Fruit fly (Drosophila melanogaster): ENCODE measurements around the gene waw.

Gene waw

DNA sequence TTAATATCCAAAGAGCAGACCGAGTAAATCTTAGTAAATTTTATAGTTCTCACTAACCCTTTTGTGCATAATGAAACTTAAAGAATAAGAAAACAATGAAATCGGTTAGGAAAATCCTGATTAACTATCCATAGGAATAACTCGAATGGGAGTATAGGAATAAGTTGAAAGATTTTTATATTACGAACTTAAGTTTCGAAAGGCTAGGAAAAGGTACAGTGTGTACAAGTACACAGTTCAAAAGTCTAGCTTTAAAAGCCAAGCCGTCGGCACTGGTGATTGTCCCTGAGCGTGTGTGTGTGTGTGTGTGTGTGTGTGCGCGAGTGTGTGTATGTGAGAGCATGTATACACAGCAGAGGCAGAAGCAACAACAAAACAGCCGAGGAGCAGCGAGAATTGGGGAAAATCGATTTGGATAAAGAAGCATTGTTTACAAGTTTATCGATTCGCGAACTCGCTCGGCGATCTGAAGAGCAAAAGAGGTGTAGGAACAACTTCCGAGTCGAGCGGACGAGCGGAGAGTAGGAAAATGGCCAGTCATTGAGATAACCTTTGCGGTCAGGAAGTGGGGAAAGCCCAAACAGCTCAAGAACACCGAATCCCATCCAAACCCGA lies 11.5 kb upstream of the waw start:
- TF ChIP-seq CG8478 (optimal IDR thresholded peaks at IDR 0.05) = no peak
- TF ChIP-seq CTCF (optimal IDR thresholded peaks at IDR 0.05) = no peak

dm6 chrX:21353541-21353940 lies 9.3 kb upstream of the waw start:
- TF ChIP-seq CG8478 (optimal IDR thresholded peaks at IDR 0.05) = no peak

DNA sequence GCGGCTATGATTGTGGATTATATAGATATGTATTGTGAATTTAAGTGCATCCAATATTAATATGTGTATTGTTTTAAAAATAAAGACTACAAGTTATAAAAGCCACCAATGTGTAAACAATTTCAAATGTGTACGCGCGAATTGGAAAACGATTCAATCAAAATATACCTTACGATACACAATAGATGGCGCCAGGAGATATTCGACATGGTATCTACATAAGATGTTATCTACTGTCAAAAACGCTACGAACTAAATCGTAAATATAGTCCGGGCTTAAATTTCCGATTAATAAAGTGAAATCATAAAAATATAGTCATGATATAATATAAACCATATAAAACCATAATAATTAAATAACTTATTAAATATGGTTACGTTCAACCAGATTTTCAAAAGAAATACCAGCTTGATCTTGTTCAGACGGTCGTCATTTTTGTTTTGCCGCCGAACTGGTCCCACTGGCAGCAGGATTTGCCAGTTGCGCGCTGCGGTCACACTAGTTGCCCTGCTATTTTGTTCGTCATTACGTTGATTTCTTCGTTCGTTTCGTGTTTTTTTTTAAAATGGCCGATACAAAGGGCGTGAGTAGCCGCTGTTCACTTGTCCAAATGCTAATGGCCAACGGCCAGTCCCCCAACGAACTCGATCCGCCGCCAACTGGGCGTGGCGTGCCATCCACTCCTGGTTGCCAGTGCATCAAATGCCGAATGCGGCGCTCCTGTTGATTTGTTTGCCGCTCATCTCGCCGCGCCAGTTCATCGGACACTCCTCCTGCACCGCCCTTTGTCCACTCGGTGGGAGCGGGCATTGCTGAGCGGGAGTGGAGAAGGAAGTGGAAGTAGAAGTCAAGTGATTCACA lies 4.8 kb upstream of the waw start, which contains the start of gene Septin1:
Septin1 (plus strand) TSS at position 477 of the 862 bp plus-strand sequence.
- TF ChIP-seq CTCF (optimal IDR thresholded peaks at IDR 0.05) (peak; percentile 52 to 86), CG8478 (optimal IDR thresholded peaks at IDR 0.05) (no peak)

dm6 chrX:21365421-21365820 lies 2.6 kb downstream of the waw start:
- TF ChIP-seq CTCF (optimal IDR thresholded peaks at IDR 0.05) (no peak), CG8478 (optimal IDR thresholded peaks at IDR 0.05) (no peak)

dm6 chrX:21366311-21366990 lies 3.6 kb downstream of the waw start:
- TF ChIP-seq CTCF (optimal IDR thresholded peaks at IDR 0.05) = no peak
- TF ChIP-seq CG8478 (optimal IDR thresholded peaks at IDR 0.05) = no peak

dm6 chrX:21367363-21368072 lies 4.7 kb downstream of the waw start:
- TF ChIP-seq CG8478 (optimal IDR thresholded peaks at IDR 0.05) (no peak), CTCF (optimal IDR thresholded peaks at IDR 0.05) (no peak)

DNA sequence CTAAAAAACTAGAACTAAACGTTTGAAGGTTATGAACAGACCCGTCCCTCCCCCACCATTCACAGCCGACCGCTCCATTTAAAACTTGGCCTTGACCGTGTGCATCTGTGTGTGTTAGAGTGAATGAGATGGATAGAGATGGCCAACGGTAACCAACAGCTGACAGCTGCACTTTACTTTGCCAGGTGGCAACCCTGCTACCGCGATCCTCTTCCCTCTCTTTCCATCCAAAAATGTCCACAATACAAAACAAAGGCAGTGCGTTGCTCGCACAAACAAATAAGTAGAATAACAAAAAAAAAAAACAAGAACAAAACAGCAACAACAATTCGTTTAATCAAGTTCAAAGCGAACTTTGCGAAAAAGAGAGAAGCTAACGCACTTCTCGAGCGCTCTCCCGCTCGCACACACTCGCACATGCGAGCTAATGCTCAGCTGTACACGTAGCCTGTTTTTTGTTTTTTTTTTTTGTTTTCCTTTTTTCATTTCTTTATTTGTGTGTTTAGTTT lies 5.6 kb downstream of the waw start:
- TF ChIP-seq CG8478 (optimal IDR thresholded peaks at IDR 0.05) (no peak), CTCF (optimal IDR thresholded peaks at IDR 0.05) (no peak)

DNA sequence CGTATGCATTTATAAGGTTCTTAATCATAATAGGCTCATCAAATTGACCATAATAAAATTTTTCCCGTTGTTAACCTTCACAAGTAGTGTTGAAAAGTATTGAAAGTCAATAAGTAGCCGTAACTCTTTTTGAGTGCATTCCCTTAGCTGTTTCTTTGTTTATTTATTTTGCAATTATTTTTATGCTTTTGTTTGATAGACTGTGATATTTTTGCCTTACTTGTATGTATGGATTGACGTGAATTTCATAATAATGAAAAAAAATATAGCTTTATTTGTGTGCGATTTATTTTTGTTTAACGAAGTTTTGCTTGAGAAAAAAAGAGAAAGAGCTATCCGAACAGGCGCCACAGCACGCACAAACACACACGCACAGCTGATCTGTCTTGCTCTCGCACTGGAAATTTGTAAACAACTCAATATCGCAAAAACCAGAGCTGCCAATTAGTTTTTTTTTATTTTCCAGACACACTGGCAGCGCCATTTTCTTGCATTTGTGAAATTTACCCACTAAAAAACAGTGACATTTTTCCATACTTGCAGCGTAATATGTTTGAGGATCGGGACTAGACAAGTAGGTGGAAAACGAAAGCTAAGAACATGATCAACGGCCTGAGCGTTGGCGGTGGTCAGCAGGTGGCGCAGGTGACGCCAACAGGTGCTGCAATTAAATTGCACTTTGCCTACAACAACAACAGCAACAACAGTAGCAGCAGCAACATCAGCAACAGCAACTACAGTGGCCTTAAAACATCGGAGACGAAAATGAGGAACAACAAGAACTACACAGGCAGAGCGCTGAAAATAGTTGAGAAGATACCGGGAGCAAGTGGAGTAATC lies 6.5 kb downstream of the waw start:
- TF ChIP-seq CTCF (optimal IDR thresholded peaks at IDR 0.05) (no peak), CG8478 (optimal IDR thresholded peaks at IDR 0.05) (no peak)

DNA sequence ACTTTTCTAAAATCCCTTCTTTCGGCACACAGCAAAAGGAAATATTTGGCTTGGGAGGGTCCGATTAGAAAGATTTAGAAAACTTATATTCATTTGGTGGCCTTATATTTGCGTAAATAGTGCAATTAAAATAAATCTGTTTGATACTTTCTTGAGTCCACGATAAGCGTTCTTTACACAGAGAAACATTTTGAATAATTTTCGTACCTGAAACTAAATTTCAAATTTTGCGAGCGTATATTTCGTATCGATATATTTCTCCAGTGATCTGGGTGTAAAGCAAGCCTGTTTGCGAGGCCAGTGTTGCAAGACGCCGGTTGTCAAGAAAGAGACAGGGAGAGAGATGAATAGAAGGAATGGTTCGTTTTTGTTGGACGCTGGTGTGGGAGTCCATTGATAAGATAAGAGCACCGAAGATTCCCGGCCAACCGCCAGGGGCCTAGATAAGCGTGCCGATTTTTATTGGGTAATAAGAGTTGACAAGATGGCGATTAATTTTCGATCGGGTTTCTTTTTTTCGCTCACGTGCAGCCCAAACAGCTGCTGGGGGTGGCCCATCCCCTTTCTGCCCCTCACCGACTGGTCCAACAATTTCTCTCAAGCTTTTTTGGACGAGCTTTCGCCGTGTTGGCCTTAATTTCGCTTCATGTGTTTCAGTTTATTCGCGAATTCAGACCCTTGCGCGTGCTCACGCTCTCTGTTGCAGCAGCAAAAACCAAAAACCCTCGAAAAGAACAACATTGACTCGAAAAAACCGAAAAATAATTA lies 11.0 kb downstream of the waw start, which contains the start of gene slgA:
slgA (plus strand) TSS at position 344 of the 768 bp plus-strand sequence.
- TF ChIP-seq CG8478 (optimal IDR thresholded peaks at IDR 0.05) (no peak), CTCF (optimal IDR thresholded peaks at IDR 0.05) (no peak)

DNA sequence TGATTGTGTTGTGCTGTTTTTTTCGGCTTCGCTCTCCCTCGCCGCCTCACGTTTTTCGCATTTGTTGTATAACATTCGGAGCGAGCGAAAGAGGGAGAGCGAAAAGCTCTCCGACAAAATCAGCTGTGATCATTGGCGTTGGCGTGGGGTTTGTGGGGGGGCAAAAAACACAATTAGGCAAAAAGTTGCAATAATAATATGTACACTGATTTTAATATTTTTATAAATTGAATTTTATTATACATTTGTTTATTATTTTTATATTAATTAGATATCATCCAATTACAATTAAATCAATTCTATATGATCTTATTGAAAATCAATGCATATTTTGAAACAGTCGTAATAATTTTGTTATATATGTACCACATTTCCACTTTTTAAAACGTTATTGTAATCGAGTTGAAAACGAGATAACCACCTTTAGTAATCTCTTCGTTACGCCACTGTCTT lies 12.8 kb downstream of the waw start:
- TF ChIP-seq CG8478 (optimal IDR thresholded peaks at IDR 0.05) (no peak), CTCF (optimal IDR thresholded peaks at IDR 0.05) (no peak)

DNA sequence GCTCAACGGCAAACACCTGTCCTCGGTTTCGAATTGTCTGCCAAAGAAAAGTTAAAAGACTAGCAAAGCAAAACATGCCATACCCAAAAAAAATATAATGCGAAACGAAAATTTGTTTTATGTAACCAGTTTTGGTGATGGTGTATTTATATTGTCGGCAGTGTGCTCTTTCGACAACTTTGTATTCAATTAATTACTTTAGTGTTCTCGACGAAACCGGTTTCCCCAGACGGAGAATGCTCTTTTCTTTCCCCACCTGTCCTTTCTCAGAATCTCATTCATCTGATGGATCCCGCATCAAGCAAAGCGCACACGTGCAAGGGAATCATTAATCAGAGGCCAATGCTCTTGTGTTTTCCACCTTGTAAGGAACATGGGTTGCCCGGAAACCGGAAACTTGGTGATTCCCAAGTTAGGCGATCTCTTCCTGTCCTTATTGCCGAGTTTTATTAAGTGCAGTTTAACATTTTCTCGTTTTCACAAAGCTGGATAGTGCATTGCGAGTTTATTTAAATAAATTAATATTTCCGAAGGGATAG lies 15.6 kb downstream of the waw start:
- TF ChIP-seq CTCF (optimal IDR thresholded peaks at IDR 0.05) (no peak), CG8478 (optimal IDR thresholded peaks at IDR 0.05) (no peak)

dm6 chrX:21387695-21388094 lies 24.9 kb downstream of the waw start, which contains the start of gene Ddx56:
Gene Ddx56, minus strand, starts transcription at chrX:21387946.
- TF ChIP-seq CG8478 (optimal IDR thresholded peaks at IDR 0.05) (no peak), CTCF (optimal IDR thresholded peaks at IDR 0.05) (no peak)

- TF ChIP-seq CTCF (optimal IDR thresholded peaks at IDR 0.05) (no peak), CG8478 (optimal IDR thresholded peaks at IDR 0.05) (no peak)
Measured at dm6 chrX:21388734-21389133, 25.9 kb downstream of the waw start, which contains the start of gene mst. Gene mst, plus strand, starts transcription at chrX:21388977.

All from S2 (cell line).